Fruit fly (Drosophila melanogaster) whole organism, embryonic: ENCODE results near the gene Fnta.
A peak's percentile ranks its signal among the peaks of the same experiment; 100 is the strongest.

Experiments
- Abd-B ChIP-seq: fragments of 200-800 bp; sonication (Bioruptor generic); optimal IDR thresholded peaks from 2 replicates; lab custom pipeline; 2018; ENCODE audit warnings: missing biosample characterization, mild to moderate bottlenecking, missing genetic modification characterization, moderate library complexity
- Adf1 ChIP-seq: fragments of 200-800 bp; sonication (Bioruptor generic); IDR thresholded peaks from 2 replicates; pipeline ENCODE4 v1.3.6; 2022; ENCODE audit warnings: missing biosample characterization, missing genetic modification characterization
- BEAF-32 ChIP-seq: fragments of 200-800 bp; sonication (Bioruptor generic); optimal IDR thresholded peaks from 3 replicates; lab custom pipeline; 2017; ENCODE audit warnings: missing biosample characterization, missing genetic modification characterization, mild to moderate bottlenecking, moderate library complexity, missing genetic modification reagents
- C15 ChIP-seq: fragments of 200-800 bp; sonication (Bioruptor generic); IDR thresholded peaks from 3 replicates; pipeline ENCODE4 v1.3.6; 2022; ENCODE audit warnings: missing biosample characterization, missing genetic modification characterization
- CG10366 ChIP-seq: fragments of 200-800 bp; sonication (Bioruptor generic); IDR thresholded peaks from 2 replicates; pipeline ENCODE4 v1.3.6; 2022; ENCODE audit warnings: missing biosample characterization, missing genetic modification characterization
- CG10543 ChIP-seq: fragments of 200-800 bp; sonication (Bioruptor generic); optimal IDR thresholded peaks from 3 replicates; lab custom pipeline; 2017; ENCODE audit warnings: missing biosample characterization, mild to moderate bottlenecking, missing genetic modification characterization, moderate library complexity
- CG11093 ChIP-seq: fragments of 200-800 bp; sonication (Bioruptor generic); IDR thresholded peaks from 3 replicates; pipeline ENCODE4 v1.3.6; 2022; ENCODE audit warnings: missing biosample characterization, missing genetic modification characterization
- CG15514 ChIP-seq: fragments of 200-800 bp; sonication (Bioruptor generic); optimal IDR thresholded peaks from 3 replicates; lab custom pipeline; 2017; ENCODE audit warnings: missing biosample characterization, missing genetic modification characterization, mild to moderate bottlenecking, moderate library complexity, missing genetic modification reagents
- CG1792 ChIP-seq: fragments of 200-800 bp; sonication (Bioruptor generic); optimal IDR thresholded peaks from 2 replicates; lab custom pipeline; 2016; ENCODE audit warnings: missing biosample characterization, missing genetic modification characterization
- CG1832 ChIP-seq: fragments of 200-800 bp; sonication (Bioruptor generic); optimal IDR thresholded peaks from 2 replicates; lab custom pipeline; 2017; ENCODE audit warnings: missing biosample characterization, mild to moderate bottlenecking, missing genetic modification characterization, inconsistent platforms
- CG18476 ChIP-seq: fragments of 200-800 bp; sonication (Bioruptor generic); optimal IDR thresholded peaks from 2 replicates; lab custom pipeline; 2016; ENCODE audit warnings: missing biosample characterization, mild to moderate bottlenecking, missing genetic modification characterization
- CG18764 ChIP-seq: fragments of 200-800 bp; sonication (Bioruptor generic); optimal IDR thresholded peaks from 3 replicates; lab custom pipeline; 2016; ENCODE audit warnings: missing biosample characterization, missing genetic modification characterization
- CG2129 ChIP-seq: fragments of 200-800 bp; sonication (Bioruptor generic); IDR thresholded peaks from 2 replicates; pipeline ENCODE4 v1.3.6; 2022; ENCODE audit warnings: missing biosample characterization, missing genetic modification characterization; ENCODE audit not compliant: partially characterized antibody
- CG2712 ChIP-seq: fragments of 200-800 bp; optimal IDR thresholded peaks from 3 replicates; lab custom pipeline; 2019; ENCODE audit warnings: missing biosample characterization, mild to moderate bottlenecking, missing genetic modification characterization, moderate library complexity
- CG3281 ChIP-seq: fragments of 200-800 bp; sonication (Bioruptor generic); optimal IDR thresholded peaks from 3 replicates; lab custom pipeline; 2017; ENCODE audit warnings: missing biosample characterization, mild to moderate bottlenecking, missing genetic modification characterization
- CG6272 ChIP-seq: fragments of 200-800 bp; sonication (Bioruptor generic); IDR thresholded peaks from 2 replicates; pipeline ENCODE4 v1.3.6; 2022; ENCODE audit warnings: missing biosample characterization, missing genetic modification characterization
- CG6813 ChIP-seq: fragments of 200-800 bp; sonication (Bioruptor generic); optimal IDR thresholded peaks from 2 replicates; lab custom pipeline; 2017; ENCODE audit warnings: missing biosample characterization, missing genetic modification characterization, mild to moderate bottlenecking, moderate library complexity, missing genetic modification reagents
- CG7271 ChIP-seq: fragments of 200-800 bp; sonication (Bioruptor generic); optimal IDR thresholded peaks from 2 replicates; lab custom pipeline; 2018; ENCODE audit warnings: missing biosample characterization, mild to moderate bottlenecking, missing genetic modification characterization, moderate library complexity
- CG8281 ChIP-seq: fragments of 200-800 bp; sonication (Bioruptor generic); optimal IDR thresholded peaks from 2 replicates; lab custom pipeline; 2018; ENCODE audit warnings: missing biosample characterization, mild to moderate bottlenecking, missing genetic modification characterization, moderate library complexity
- CHES-1-like ChIP-seq: fragments of 200-800 bp; sonication (Bioruptor generic); optimal IDR thresholded peaks from 2 replicates; lab custom pipeline; 2016; ENCODE audit warnings: missing biosample characterization, missing genetic modification characterization
- Dfd ChIP-seq, 2 experiments: fragments of >200 bp; optimal IDR thresholded peaks; 2 replicates each; lab custom pipeline; 2017; ENCODE audit warnings: missing biosample characterization in 2 of 2, missing genetic modification characterization in 2 of 2
- Dip3 ChIP-seq: fragments of 200-800 bp; sonication (Bioruptor generic); optimal IDR thresholded peaks from 3 replicates; lab custom pipeline; 2016; ENCODE audit warnings: missing biosample characterization, missing genetic modification characterization
- Doc3 ChIP-seq: fragments of 200-800 bp; sonication (Bioruptor generic); IDR thresholded peaks from 3 replicates; pipeline ENCODE4 v1.3.6; 2022; ENCODE audit warnings: missing biosample characterization, missing genetic modification characterization; ENCODE audit not compliant: partially characterized antibody
- HHEX ChIP-seq: fragments of 200-800 bp; sonication (Bioruptor generic); optimal IDR thresholded peaks from 3 replicates; lab custom pipeline; 2017; ENCODE audit warnings: missing biosample characterization, mild to moderate bottlenecking, missing genetic modification characterization, missing genetic modification reagents
- HmgD ChIP-seq: fragments of 200-800 bp; sonication (Bioruptor generic); optimal IDR thresholded peaks from 3 replicates; lab custom pipeline; 2016; ENCODE audit warnings: missing biosample characterization, missing genetic modification characterization
- Hr3 ChIP-seq: fragments of 200-800 bp; sonication (Bioruptor generic); optimal IDR thresholded peaks from 3 replicates; lab custom pipeline; 2016; ENCODE audit warnings: missing biosample characterization, missing genetic modification characterization
- Med ChIP-seq: fragments of 200-800 bp; sonication (Bioruptor generic); peaks from one replicate; lab custom pipeline; 2016; ENCODE audit warnings: missing biosample characterization, missing genetic modification characterization, mild to moderate bottlenecking, inconsistent platforms, moderate library complexity
- NfI ChIP-seq: fragments of 200-800 bp; sonication (Bioruptor generic); optimal IDR thresholded peaks from 3 replicates; lab custom pipeline; 2018; ENCODE audit warnings: missing biosample characterization, mild to moderate bottlenecking, missing genetic modification characterization, moderate library complexity
- Opbp ChIP-seq: fragments of 200-800 bp; sonication (Bioruptor generic); IDR thresholded peaks from 3 replicates; pipeline ENCODE4 v1.3.6; 2022; ENCODE audit warnings: missing biosample characterization, missing genetic modification characterization; ENCODE audit not compliant: partially characterized antibody
- Poxn ChIP-seq: fragments of 200-800 bp; sonication (Bioruptor generic); IDR thresholded peaks from 2 replicates; pipeline ENCODE4 v1.3.6; 2022; ENCODE audit warnings: missing biosample characterization, missing genetic modification characterization
- ac ChIP-seq: fragments of 200-800 bp; sonication (Bioruptor generic); optimal IDR thresholded peaks from 3 replicates; lab custom pipeline; 2017; ENCODE audit warnings: missing biosample characterization, mild to moderate bottlenecking, missing genetic modification characterization
- ash1 ChIP-seq: fragments of 200-800 bp; sonication (Bioruptor generic); optimal IDR thresholded peaks from 2 replicates; lab custom pipeline; 2018; ENCODE audit warnings: missing biosample characterization, mild to moderate bottlenecking, missing genetic modification characterization
- cad ChIP-seq: fragments of >200 bp; optimal IDR thresholded peaks from 2 replicates; lab custom pipeline; 2017; ENCODE audit warnings: missing biosample characterization, missing genetic modification characterization
- croc ChIP-seq: fragments of 200-800 bp; sonication (Bioruptor generic); conservative IDR thresholded peaks from 3 replicates; pipeline ENCODE4 v1.3.6; 2022; ENCODE audit warnings: missing biosample characterization, missing genetic modification characterization
- danr ChIP-seq: fragments of 200-800 bp; sonication (Bioruptor generic); IDR thresholded peaks from 2 replicates; pipeline ENCODE4 v1.3.6; 2022; ENCODE audit warnings: missing biosample characterization, missing genetic modification characterization
- dmrt99B ChIP-seq: fragments of 200-800 bp; sonication (Bioruptor generic); optimal IDR thresholded peaks from 2 replicates; lab custom pipeline; 2018; ENCODE audit warnings: missing biosample characterization, mild to moderate bottlenecking, missing genetic modification characterization, moderate library complexity
- esg ChIP-seq: fragments of 200-800 bp; sonication (Bioruptor generic); conservative IDR thresholded peaks from 2 replicates; pipeline ENCODE4 v1.3.6; 2022; ENCODE audit warnings: missing biosample characterization, missing genetic modification characterization
- fu2 ChIP-seq: fragments of 200-800 bp; sonication (Bioruptor generic); optimal IDR thresholded peaks from 2 replicates; lab custom pipeline; 2016; ENCODE audit warnings: missing biosample characterization, missing genetic modification characterization
- gcm2 ChIP-seq: fragments of 200-800 bp; sonication (Bioruptor generic); optimal IDR thresholded peaks from 2 replicates; lab custom pipeline; 2016; ENCODE audit warnings: missing biosample characterization, missing genetic modification characterization
- grn ChIP-seq: fragments of 200-800 bp; sonication (Bioruptor generic); optimal IDR thresholded peaks from 3 replicates; lab custom pipeline; 2017; ENCODE audit warnings: missing biosample characterization, missing genetic modification characterization
- hth ChIP-seq: fragments of >200 bp; optimal IDR thresholded peaks from 2 replicates; lab custom pipeline; 2017; ENCODE audit warnings: inconsistent platforms
- kay ChIP-seq: fragments of 200-800 bp; sonication (Bioruptor generic); optimal IDR thresholded peaks from 2 replicates; lab custom pipeline; 2016; ENCODE audit warnings: missing biosample characterization, missing genetic modification characterization
- kni ChIP-seq: fragments of 200-800 bp; sonication (Bioruptor generic); optimal IDR thresholded peaks from 3 replicates; lab custom pipeline; 2017; ENCODE audit warnings: mild to moderate bottlenecking, missing biosample characterization, missing genetic modification reagents, missing genetic modification characterization
- pfk ChIP-seq: fragments of 200-800 bp; sonication (Bioruptor generic); optimal IDR thresholded peaks from 2 replicates; lab custom pipeline; 2018; ENCODE audit warnings: missing biosample characterization, mild to moderate bottlenecking, missing genetic modification characterization, moderate library complexity
- pum ChIP-seq: fragments of 200-800 bp; sonication (Bioruptor generic); optimal IDR thresholded peaks from 2 replicates; lab custom pipeline; 2016; ENCODE audit warnings: missing biosample characterization, missing genetic modification characterization
- rib ChIP-seq: fragments of 200-800 bp; sonication (Bioruptor generic); IDR thresholded peaks from 2 replicates; pipeline ENCODE4 v1.3.6; 2022; ENCODE audit warnings: missing biosample characterization, missing genetic modification characterization
- ro ChIP-seq: fragments of 200-800 bp; sonication (Bioruptor generic); IDR thresholded peaks from 2 replicates; pipeline ENCODE4 v1.3.6; 2022; ENCODE audit warnings: missing biosample characterization, missing genetic modification characterization
- sens-2 ChIP-seq: fragments of 200-800 bp; sonication (Bioruptor generic); IDR thresholded peaks from 2 replicates; pipeline ENCODE4 v1.3.6; 2022; ENCODE audit warnings: missing biosample characterization, missing genetic modification characterization
- sqz ChIP-seq: fragments of 200-800 bp; sonication (Bioruptor generic); optimal IDR thresholded peaks from 3 replicates; lab custom pipeline; 2018; ENCODE audit warnings: missing biosample characterization, mild to moderate bottlenecking, missing genetic modification characterization
- unpg ChIP-seq: fragments of 200-800 bp; sonication (Bioruptor generic); optimal IDR thresholded peaks from 3 replicates; lab custom pipeline; 2018; ENCODE audit warnings: missing biosample characterization, mild to moderate bottlenecking, missing genetic modification characterization, moderate library complexity

Gene Fnta

dm6 chr2L:4847191-4847853 lies 16.8 kb upstream of the Fnta start, which contains the start of the genes mxt and CG11927 (continued):
- peak; percentile 24 for TF ChIP-seq fu2 (GFP tag; lab: Kevin White, UChicago)
- TF ChIP-seq Hr3 (GFP tag; lab: Kevin White, UChicago) = peak; percentile 52
- TF ChIP-seq pfk (GFP tag; lab: Kevin White, UChicago) = no peak
- 0 out of 3 replicates have a peak, but pooled peaks have one; percentile 31 for TF ChIP-seq CG11093 (GFP tag; lab: Robert Waterston, UW)
- TF ChIP-seq CG1832 (GFP tag; lab: Kevin White, UChicago) = no peak
- no peak for TF ChIP-seq danr (GFP tag; lab: Robert Waterston, UW)
- TF ChIP-seq gcm2 = no peak
- peak; percentile 37 for TF ChIP-seq CG18764 (GFP tag; lab: Kevin White, UChicago)
- no peak for TF ChIP-seq Poxn (GFP tag; lab: Robert Waterston, UW)
- TF ChIP-seq Abd-B = no peak
- no peak for TF ChIP-seq ash1 (GFP tag; lab: Kevin White, UChicago)
- peak; percentile 74 for TF ChIP-seq CG2129 (GFP tag; lab: Robert Waterston, UW)
- TF ChIP-seq HmgD (GFP tag; lab: Kevin White, UChicago) = no peak
- TF ChIP-seq sqz = no peak
- TF ChIP-seq CG6813 (GFP tag; lab: Kevin White, UChicago) = no peak
- no peak for TF ChIP-seq Adf1 (GFP tag; lab: Robert Waterston, UW)
- TF ChIP-seq dmrt99B (tag; lab: Kevin White, UChicago) = no peak
- TF ChIP-seq CG10366 = peak; percentile 59
- 0 out of 2 replicates have a peak, but pooled peaks have one; percentile 7 for TF ChIP-seq sens-2 (GFP tag; lab: Robert Waterston, UW)
- TF ChIP-seq Doc3 (GFP tag; lab: Robert Waterston, UW) = peak; percentile 90
- no peak for TF ChIP-seq cad (GFP tag; lab: Kevin White, UChicago)
- TF ChIP-seq Med = peak; percentile 86
- no peak for TF ChIP-seq ac (GFP tag; lab: Kevin White, UChicago)
- no peak for TF ChIP-seq hth (lab: Kevin White, UChicago)
- no peak for TF ChIP-seq unpg (GFP tag; lab: Kevin White, UChicago)
- peak; percentile 37 for TF ChIP-seq kay (GFP tag; lab: Kevin White, UChicago)
- no peak for TF ChIP-seq HHEX (GFP tag; lab: Kevin White, UChicago)
- no peak for TF ChIP-seq CG8281 (tag; lab: Kevin White, UChicago)
- no peak for TF ChIP-seq croc (GFP tag; lab: Robert Waterston, UW)
- peak; percentile 53 for TF ChIP-seq NfI (GFP tag; lab: Kevin White, UChicago)
- TF ChIP-seq CG15514 (GFP tag; lab: Kevin White, UChicago) = peak; percentile 94
- TF ChIP-seq CHES-1-like (GFP tag; lab: Kevin White, UChicago) = no peak
- peak; percentile 86 for TF ChIP-seq BEAF-32 (GFP tag; lab: Kevin White, UChicago)
- peak; percentile 30; the same call in 1 of the 2 replicates for TF ChIP-seq esg
- TF ChIP-seq CG18476 = peak; percentile 34
- TF ChIP-seq CG10543 (GFP tag; lab: Kevin White, UChicago) = peak; percentile 56
- TF ChIP-seq pum (GFP tag; lab: Kevin White, UChicago) = peak; percentile 30
- TF ChIP-seq rib = no peak
- TF ChIP-seq CG7271 (tag; lab: Kevin White, UChicago) = no peak
- TF ChIP-seq CG3281 (GFP tag; lab: Kevin White, UChicago) = no peak
- TF ChIP-seq Dfd (GFP tag; optimal IDR thresholded peaks at IDR 0.05; lab: Kevin White, UChicago) = no peak
- TF ChIP-seq CG1792 (GFP tag; lab: Kevin White, UChicago) = peak; percentile 15
- no peak for TF ChIP-seq grn (GFP tag; lab: Kevin White, UChicago)
- peak; percentile 90 for TF ChIP-seq Opbp
- peak; percentile 55; the same call in 1 of the 2 replicates for TF ChIP-seq CG6272 (GFP tag; lab: Robert Waterston, UW)
- no peak for TF ChIP-seq ro (GFP tag; lab: Robert Waterston, UW)
- TF ChIP-seq kni (GFP tag; lab: Kevin White, UChicago) = no peak
- peak; percentile 33 for TF ChIP-seq Dip3 (GFP tag; lab: Kevin White, UChicago)
- TF ChIP-seq CG2712 = peak; percentile 37
- TF ChIP-seq C15 (GFP tag; lab: Robert Waterston, UW) = no peak
